Fruit fly (Drosophila melanogaster) Kc167 (cell line): ENCODE measurements around the gene Past1.
"Not testable (repeated sequence)": the region's sequence is repeated elsewhere in the genome, so short reads cannot be mapped to it uniquely, and the experiment has no call there.

Experiments
- Myc ChIP-seq: fragments of >200 bp; optimal IDR thresholded peaks from 2 replicates; lab custom pipeline; 2017; ENCODE audit warnings: missing external identifiers
- Sin3A ChIP-seq: fragments of >200 bp; optimal IDR thresholded peaks from 2 replicates; lab custom pipeline; 2018; ENCODE audit warnings: missing external identifiers
- h ChIP-seq: fragments of >200 bp; optimal IDR thresholded peaks from 3 replicates; lab custom pipeline; 2018; ENCODE audit warnings: missing external identifiers
- insv ChIP-seq: fragments of >200 bp; optimal IDR thresholded peaks from 3 replicates; lab custom pipeline; 2018; ENCODE audit warnings: missing external identifiers
- psq ChIP-seq: fragments of >200 bp; optimal IDR thresholded peaks from 2 replicates; lab custom pipeline; 2017; ENCODE audit warnings: missing external identifiers
- ttk ChIP-seq: sonication (Bioruptor generic); optimal IDR thresholded peaks from 2 replicates; lab custom pipeline; 2017; ENCODE audit warnings: missing external identifiers

Past1 gene

dm6 chr3R:12698363-12698762 lies 1.2 kb downstream of the Past1 start:
- TF ChIP-seq h (no peak), Sin3A (lab: Kevin White, UChicago) (no peak), ttk (peak; percentile 66), Myc (lab: Kevin White, UChicago) (no peak), psq (no peak)

- no peak for TF ChIP-seq Sin3A (lab: Kevin White, UChicago)
- no peak for TF ChIP-seq h
- TF ChIP-seq ttk: no peak
- no peak for TF ChIP-seq insv (lab: Kevin White, UChicago)
- TF ChIP-seq Myc (lab: Kevin White, UChicago): no peak
- TF ChIP-seq psq: no peak
Observed at dm6 chr3R:12699620-12700378, 2.7 kb downstream of the Past1 start.

- TF ChIP-seq h (no peak), psq (no peak), Sin3A (lab: Kevin White, UChicago) (no peak), insv (lab: Kevin White, UChicago) (no peak)
Observed at dm6 chr3R:12700454-12700853, 3.3 kb downstream of the Past1 start.

dm6 chr3R:12701257-12701656 lies 4.1 kb downstream of the Past1 start:
- no peak for TF ChIP-seq h
- TF ChIP-seq ttk: no peak
- TF ChIP-seq Sin3A (lab: Kevin White, UChicago): no peak
- no peak for TF ChIP-seq psq
- no peak for TF ChIP-seq insv (lab: Kevin White, UChicago)
- TF ChIP-seq Myc (lab: Kevin White, UChicago): no peak

- TF ChIP-seq psq: no peak
- TF ChIP-seq Sin3A (lab: Kevin White, UChicago): no peak
Observed at dm6 chr3R:12701994-12702494, 4.9 kb downstream of the Past1 start.

dm6 chr3R:12704861-12705260 lies 7.7 kb downstream of the Past1 start, which contains the start of gene CG12279:
Gene CG12279, plus strand, starts transcription at chr3R:12705094.
- no peak for TF ChIP-seq Myc (lab: Kevin White, UChicago)

dm6 chr3R:12712178-12713172 lies 15.4 kb downstream of the Past1 start, which contains the start of gene PolQ:
Gene PolQ, minus strand, starts transcription at chr3R:12712299.
- TF ChIP-seq Sin3A (lab: Kevin White, UChicago); ttk; insv (lab: Kevin White, UChicago): not testable (repeated sequence)

- TF ChIP-seq psq: no peak
Observed at dm6 chr3R:12715253-12715652, 18.1 kb downstream of the Past1 start.

dm6 chr3R:12716251-12716650 lies 19.1 kb downstream of the Past1 start:
- no peak for TF ChIP-seq insv (lab: Kevin White, UChicago)
- no peak for TF ChIP-seq psq
- no peak for TF ChIP-seq ttk
- TF ChIP-seq h: no peak
- no peak for TF ChIP-seq Sin3A (lab: Kevin White, UChicago)
- no peak for TF ChIP-seq Myc (lab: Kevin White, UChicago)

- TF ChIP-seq psq (no peak), ttk (no peak), Sin3A (lab: Kevin White, UChicago) (no peak), h (no peak), Myc (lab: Kevin White, UChicago) (no peak), insv (lab: Kevin White, UChicago) (no peak)
Observed at dm6 chr3R:12716894-12717293, 19.8 kb downstream of the Past1 start.

dm6 chr3R:12717588-12718535 lies 20.7 kb downstream of the Past1 start:
- no peak for TF ChIP-seq insv (lab: Kevin White, UChicago)
- no peak for TF ChIP-seq h
- TF ChIP-seq Myc (lab: Kevin White, UChicago): no peak
- no peak for TF ChIP-seq Sin3A (lab: Kevin White, UChicago)
- no peak for TF ChIP-seq psq
- no peak for TF ChIP-seq ttk

- TF ChIP-seq ttk (no peak), Sin3A (lab: Kevin White, UChicago) (no peak), psq (no peak), insv (lab: Kevin White, UChicago) (no peak), Myc (lab: Kevin White, UChicago) (no peak), h (no peak)
Observed at dm6 chr3R:12718536-12719033, 21.5 kb downstream of the Past1 start.
